Comparison of ENCODE assay signal across 2 fruit fly cellular contexts in the genomic region with DNA sequence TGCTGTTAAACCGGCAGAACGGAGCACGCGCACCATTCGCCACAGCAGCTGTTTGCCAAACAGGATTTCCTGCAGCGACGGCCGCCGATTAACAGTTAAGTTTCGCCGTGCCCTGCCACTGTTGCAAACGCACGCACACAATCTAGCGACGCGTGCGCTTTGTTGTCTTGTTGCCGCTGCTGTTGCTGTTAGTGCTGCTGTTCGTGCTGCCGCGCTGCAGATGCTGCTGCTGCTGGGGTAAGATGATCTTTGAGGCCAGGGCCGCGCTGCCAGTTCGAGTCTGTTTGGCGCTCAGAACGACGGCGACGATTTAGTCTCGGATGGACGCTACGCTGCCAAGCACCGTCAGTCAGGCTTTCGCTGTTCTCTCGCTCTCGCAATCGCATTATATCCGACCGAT.
TF ChIP-seq lines count a peak whose summit lies in the region.

A gene (plus strand): TSS at position 136 of the 400 bp plus-strand sequence.

TF ChIP-seq in whole organism, embryonic, 481 proteins besides CTCF, POLR2A, EP300 and RAD21 (continued from another document):
- TF ChIP-seq CG4730 (GFP tag; IDR thresholded peaks at IDR 0.05; lab: Robert Waterston, UW) (no peak), E2f1 (GFP tag; IDR thresholded peaks at IDR 0.05; lab: Robert Waterston, UW) (0 out of 2 replicates have a peak, but pooled peaks have one; percentile 3), rib (GFP tag; IDR thresholded peaks at IDR 0.05; lab: Robert Waterston, UW) (no peak), sens-2 (GFP tag; IDR thresholded peaks at IDR 0.05; lab: Robert Waterston, UW) (no peak), Nf-YB (GFP tag; optimal IDR thresholded peaks at IDR 0.05; lab: Kevin White, UChicago) (no peak), kay (GFP tag; optimal IDR thresholded peaks at IDR 0.05; lab: Kevin White, UChicago) (no peak), CG3726 (GFP tag; IDR thresholded peaks at IDR 0.05; lab: Robert Waterston, UW) (no peak), esg (GFP tag; conservative IDR thresholded peaks at IDR 0.05; lab: Robert Waterston, UW) (0 out of 2 replicates have a peak, but pooled peaks have one; percentile 1), Jarid2 (GFP tag; optimal IDR thresholded peaks at IDR 0.05; lab: Kevin White, UChicago) (peak; percentile 83), CG2199 (GFP tag; IDR thresholded peaks at IDR 0.05; lab: Robert Waterston, UW) (0 out of 3 replicates have a peak, but pooled peaks have one; percentile 26), CG17612 (GFP tag; IDR thresholded peaks at IDR 0.05; lab: Robert Waterston, UW) (no peak), Camta (GFP tag; optimal IDR thresholded peaks at IDR 0.05; lab: Kevin White, UChicago) (no peak), CG15479 (GFP tag; optimal IDR thresholded peaks at IDR 0.05; lab: Kevin White, UChicago) (peak; percentile 70), CG31388 (GFP tag; optimal IDR thresholded peaks at IDR 0.05; lab: Kevin White, UChicago) (no peak), HLH3B (GFP tag; IDR thresholded peaks at IDR 0.05; lab: Robert Waterston, UW) (0 out of 2 replicates have a peak, but pooled peaks have one; percentile 1), ftz-f1 (GFP tag; optimal IDR thresholded peaks at IDR 0.05; lab: Kevin White, UChicago) (no peak), Meics (GFP tag; optimal IDR thresholded peaks at IDR 0.05; lab: Kevin White, UChicago) (peak; percentile 36), HLHmδ (GFP tag; optimal IDR thresholded peaks at IDR 0.05; lab: Kevin White, UChicago) (peak; percentile 89), jing (GFP tag; optimal IDR thresholded peaks at IDR 0.05; lab: Kevin White, UChicago) (peak; percentile 14), zfh1 (GFP tag; IDR thresholded peaks at IDR 0.05; lab: Robert Waterston, UW) (0 out of 3 replicates have a peak, but pooled peaks have one; percentile 0), cas (GFP tag; IDR thresholded peaks at IDR 0.05; lab: Robert Waterston, UW) (no peak), CG12744 (GFP tag; optimal IDR thresholded peaks at IDR 0.05; lab: Kevin White, UChicago) (no peak), trem (tag; optimal IDR thresholded peaks at IDR 0.05; lab: Kevin White, UChicago) (no peak), tgo (GFP tag; IDR thresholded peaks at IDR 0.05; lab: Robert Waterston, UW) (no peak), cwo (GFP tag; optimal IDR thresholded peaks at IDR 0.05; lab: Kevin White, UChicago) (no peak), zf30C (GFP tag; optimal IDR thresholded peaks at IDR 0.05; lab: Kevin White, UChicago) (peak; percentile 47), ewg (GFP tag; optimal IDR thresholded peaks at IDR 0.05; lab: Kevin White, UChicago) (peak; percentile 10), CG6175 (GFP tag; IDR thresholded peaks at IDR 0.05; lab: Robert Waterston, UW) (peak; percentile 74; the same call in 2 of the 3 replicates)

TF ChIP-seq in whole organism, prepupa, 60 proteins besides CTCF, POLR2A, EP300 and RAD21 (continued from another document):
- peak; percentile 4 for TF ChIP-seq CG32006 (GFP tag; optimal IDR thresholded peaks at IDR 0.05; lab: Kevin White, UChicago)
- peak; percentile 15 to 78 for TF ChIP-seq ss (GFP tag; optimal IDR thresholded peaks at IDR 0.05; lab: Kevin White, UChicago)
- TF ChIP-seq Ets96B (tag; optimal IDR thresholded peaks at IDR 0.05; lab: Kevin White, UChicago): no peak
